Fruit fly (Drosophila melanogaster) whole organism, prepupa: ENCODE results near the gene Dok.
A peak's percentile ranks its signal among the peaks of the same experiment; 100 is the strongest.

ENCODE experiments used
- CG3032 ChIP-seq: fragments of 200-800 bp; optimal IDR thresholded peaks from 2 replicates; lab custom pipeline; 2019; ENCODE audit warnings: missing biosample characterization, mild to moderate bottlenecking, missing genetic modification characterization, moderate library complexity
- CG34406 ChIP-seq: fragments of 200-800 bp; sonication (Bioruptor generic); optimal IDR thresholded peaks from 3 replicates; lab custom pipeline; 2016; ENCODE audit warnings: missing biosample characterization, missing genetic modification characterization
- CG6792 ChIP-seq: fragments of 200-800 bp; sonication (Bioruptor generic); optimal IDR thresholded peaks from 3 replicates; lab custom pipeline; 2016; ENCODE audit warnings: missing biosample characterization, missing genetic modification characterization
- CG6854 ChIP-seq: fragments of 200-800 bp; sonication (Bioruptor generic); optimal IDR thresholded peaks from 2 replicates; lab custom pipeline; 2017; ENCODE audit warnings: missing biosample characterization, mild to moderate bottlenecking, missing genetic modification characterization
- Eip75B ChIP-seq: fragments of 200-800 bp; sonication (Bioruptor generic); optimal IDR thresholded peaks from 3 replicates; lab custom pipeline; 2016; ENCODE audit warnings: missing biosample characterization, missing genetic modification characterization
- Hr39 ChIP-seq: fragments of 200-800 bp; sonication (Bioruptor generic); optimal IDR thresholded peaks from 2 replicates; lab custom pipeline; 2016; ENCODE audit warnings: missing biosample characterization, missing genetic modification characterization
- Lpt ChIP-seq: fragments of 200-800 bp; sonication (Bioruptor generic); optimal IDR thresholded peaks from 3 replicates; lab custom pipeline; 2016; ENCODE audit warnings: missing biosample characterization, missing genetic modification characterization
- Met ChIP-seq: fragments of 200-800 bp; sonication (Bioruptor generic); optimal IDR thresholded peaks from 3 replicates; lab custom pipeline; 2016; ENCODE audit warnings: missing biosample characterization, missing genetic modification characterization
- achi ChIP-seq: fragments of 200-800 bp; sonication (Bioruptor generic); optimal IDR thresholded peaks from 3 replicates; lab custom pipeline; 2016; ENCODE audit warnings: missing biosample characterization, missing genetic modification characterization
- cyc ChIP-seq: fragments of 200-800 bp; sonication (Bioruptor generic); optimal IDR thresholded peaks from 3 replicates; lab custom pipeline; 2016; ENCODE audit warnings: missing biosample characterization, missing genetic modification characterization
- eg ChIP-seq: fragments of 200-800 bp; sonication (Bioruptor generic); IDR thresholded peaks from 3 replicates; pipeline ENCODE4 v1.3.6; 2022; ENCODE audit warnings: missing biosample characterization, missing genetic modification characterization
- fd85E ChIP-seq: fragments of 200-800 bp; sonication (Bioruptor generic); optimal IDR thresholded peaks from 3 replicates; lab custom pipeline; 2016; ENCODE audit warnings: missing biosample characterization, missing genetic modification characterization
- ss ChIP-seq, 2 experiments: fragments of 200-800 bp; sonication (Bioruptor generic); optimal IDR thresholded peaks; 2 replicates in 1 of 2; 3 replicates in 1 of 2; lab custom pipeline; 2017 to 2018; ENCODE audit warnings: mild to moderate bottlenecking in 2 of 2, missing biosample characterization in 2 of 2, missing genetic modification characterization in 2 of 2, moderate library complexity in 1 of 2
- topi ChIP-seq: fragments of 200-800 bp; sonication (Bioruptor generic); optimal IDR thresholded peaks from 3 replicates; lab custom pipeline; 2016; ENCODE audit warnings: missing biosample characterization, missing genetic modification characterization

- TF ChIP-seq ss (GFP tag; optimal IDR thresholded peaks at IDR 0.05; lab: Kevin White, UChicago) = peak; percentile 83 to 88
- TF ChIP-seq CG6792 (GFP tag; lab: Kevin White, UChicago) = peak; percentile 92
- TF ChIP-seq fd85E (GFP tag; lab: Kevin White, UChicago) = peak; percentile 75
- peak; percentile 96 for TF ChIP-seq cyc (GFP tag; lab: Kevin White, UChicago)
- peak; percentile 93 for TF ChIP-seq Eip75B (GFP tag; lab: Kevin White, UChicago)
- TF ChIP-seq achi (GFP tag; lab: Kevin White, UChicago) = peak; percentile 93
- TF ChIP-seq Hr39 (GFP tag; lab: Kevin White, UChicago) = peak; percentile 97
- peak; percentile 92 for TF ChIP-seq CG3032 (tag; lab: Kevin White, UChicago)
- TF ChIP-seq CG34406 (GFP tag; lab: Kevin White, UChicago) = peak; percentile 92
- peak; percentile 82 for TF ChIP-seq Lpt (GFP tag; lab: Kevin White, UChicago)
- TF ChIP-seq eg (GFP tag; lab: Robert Waterston, UW) = peak; percentile 85
- peak; percentile 95 for TF ChIP-seq Met
- TF ChIP-seq CG6854 (GFP tag; lab: Kevin White, UChicago) = peak; percentile 85
- TF ChIP-seq topi (GFP tag; lab: Kevin White, UChicago) = peak; percentile 95
Measured at dm6 chrX:7302329-7302728, 21.7 kb upstream of the Dok start.
